Worm (Caenorhabditis elegans) whole organism, L4 larva: ENCODE results near the gene iglr-2.

Experiments used
- F26F4.8 ChIP-seq: fragments of 200-800 bp; sonication (Bioruptor generic); conservative IDR thresholded peaks from 2 replicates; pipeline ENCODE4 v1.3.6; 2022; ENCODE audit warnings: missing genetic modification characterization, missing compliant biosample characterization
- F37D6.2 ChIP-seq: sonication (generic microtip); optimal IDR thresholded peaks from 2 replicates; lab custom pipeline; 2016; ENCODE audit warnings: mild to moderate bottlenecking, missing genetic modification characterization, missing compliant biosample characterization
- R02D3.7 ChIP-seq: fragments of 150-350 bp; sonication (generic microtip); optimal IDR thresholded peaks from 3 replicates; lab custom pipeline; 2014; ENCODE audit warnings: missing biosample characterization, missing genetic modification characterization
- T26A8.4 ChIP-seq: fragments of 200-800 bp; sonication (Bioruptor generic); IDR thresholded peaks from 2 replicates; pipeline ENCODE4 v1.3.6; 2022; ENCODE audit warnings: missing genetic modification characterization, missing compliant biosample characterization
- Y105C5A.15 ChIP-seq: fragments of 200-800 bp; sonication (Bioruptor generic); IDR thresholded peaks from 2 replicates; pipeline ENCODE4 v1.3.6; 2022; ENCODE audit warnings: missing genetic modification characterization, missing compliant biosample characterization
- Y5F2A.4 ChIP-seq: fragments of 200-800 bp; sonication (Bioruptor generic); optimal IDR thresholded peaks from 2 replicates; lab custom pipeline; 2018; ENCODE audit warnings: mild to moderate bottlenecking, missing genetic modification characterization, missing compliant biosample characterization
- ZK337.2 ChIP-seq: fragments of 200-800 bp; sonication (Bioruptor generic); IDR thresholded peaks from 2 replicates; pipeline ENCODE4 v1.3.6; 2022; ENCODE audit warnings: missing genetic modification reagents, missing genetic modification characterization, missing compliant biosample characterization
- ZK546.5 ChIP-seq, 2 experiments: sonication (generic microtip); optimal IDR thresholded peaks; 2 replicates each; lab custom pipeline; 2017; ENCODE audit warnings: missing biosample characterization in 2 of 2, missing genetic modification characterization in 2 of 2
- aha-1 ChIP-seq: fragments of 150-350 bp; peaks from one replicate; lab custom pipeline; 2014; ENCODE audit warnings: missing biosample characterization, missing genetic modification characterization
- aly-2 ChIP-seq: sonication (generic microtip); optimal IDR thresholded peaks from 2 replicates; lab custom pipeline; 2018; ENCODE audit warnings: missing biosample characterization, missing genetic modification characterization
- ama-1 ChIP-seq: fragments of 150-350 bp; optimal IDR thresholded peaks from 2 replicates; lab custom pipeline; 2014; ENCODE audit warnings: inconsistent platforms, mixed read lengths
- attf-4 ChIP-seq: sonication (generic microtip); optimal IDR thresholded peaks from 3 replicates; lab custom pipeline; 2017; ENCODE audit warnings: missing biosample characterization, missing genetic modification characterization
- ceh-28 ChIP-seq: fragments of 150-350 bp; optimal IDR thresholded peaks from 2 replicates; lab custom pipeline; 2014; ENCODE audit warnings: missing biosample characterization, missing genetic modification reagents, missing genetic modification characterization
- daf-12 ChIP-seq: fragments of 150-350 bp; optimal IDR thresholded peaks from 2 replicates; lab custom pipeline; 2014; ENCODE audit warnings: missing biosample characterization, missing genetic modification reagents, missing genetic modification characterization
- daf-16 ChIP-seq, 3 experiments: sonication (generic microtip); optimal IDR thresholded peaks; 2 replicates each; lab custom pipeline; 2016 to 2017; ENCODE audit warnings: missing genetic modification characterization in 3 of 3, missing genetic modification reagents in 3 of 3, mild to moderate bottlenecking in 2 of 3, missing compliant biosample characterization in 2 of 3, missing biosample characterization in 1 of 3, moderate library complexity in 1 of 3
- dmd-6 ChIP-seq: fragments of 200-800 bp; sonication (Bioruptor generic); IDR thresholded peaks from 2 replicates; pipeline ENCODE4 v1.3.6; 2022; ENCODE audit warnings: missing genetic modification reagents, missing genetic modification characterization, missing compliant biosample characterization
- dve-1 ChIP-seq: sonication (generic microtip); optimal IDR thresholded peaks from 2 replicates; lab custom pipeline; 2017; ENCODE audit warnings: antibody characterized with exemption, mild to moderate bottlenecking, missing genetic modification characterization, missing compliant biosample characterization; ENCODE audit not compliant: insufficient read depth
- fos-1 ChIP-seq: fragments of 150-350 bp; optimal IDR thresholded peaks from 2 replicates; lab custom pipeline; 2014; ENCODE audit warnings: missing biosample characterization, missing genetic modification characterization
- hif-1 ChIP-seq, 2 experiments: sonication (generic microtip); optimal IDR thresholded peaks; 2 replicates each; lab custom pipeline; 2016 to 2017; ENCODE audit warnings: missing compliant biosample characterization in 2 of 2, missing genetic modification characterization in 2 of 2, missing genetic modification reagents in 2 of 2, missing genotype in 2 of 2, mild to moderate bottlenecking in 1 of 2
- hlh-11 ChIP-seq: fragments of 200-800 bp; sonication (Bioruptor generic); optimal IDR thresholded peaks from 2 replicates; lab custom pipeline; 2018; ENCODE audit warnings: mild to moderate bottlenecking, missing genetic modification characterization, missing compliant biosample characterization
- hmg-1.1 ChIP-seq: fragments of 200-800 bp; sonication (Bioruptor generic); IDR thresholded peaks from 2 replicates; pipeline ENCODE4 v1.3.6; 2022; ENCODE audit warnings: missing genetic modification reagents, missing genetic modification characterization, missing compliant biosample characterization
- lim-7 ChIP-seq: fragments of 200-800 bp; sonication (Bioruptor generic); IDR thresholded peaks from 2 replicates; pipeline ENCODE4 v1.3.6; 2022; ENCODE audit warnings: missing genetic modification characterization, missing compliant biosample characterization
- lin-1 ChIP-seq: fragments of 200-800 bp; sonication (Bioruptor generic); IDR thresholded peaks from 2 replicates; pipeline ENCODE4 v1.3.6; 2022; ENCODE audit warnings: missing genetic modification reagents, missing genetic modification characterization, missing compliant biosample characterization
- lin-13 ChIP-seq: fragments of 150-350 bp; optimal IDR thresholded peaks from 2 replicates; lab custom pipeline; 2014; ENCODE audit warnings: missing biosample characterization, missing genetic modification reagents, missing genetic modification characterization
- lin-29 ChIP-seq: fragments of 200-800 bp; sonication (Bioruptor generic); IDR thresholded peaks from 2 replicates; pipeline ENCODE4 v1.3.6; 2022; ENCODE audit warnings: missing genetic modification reagents, missing genetic modification characterization, missing compliant biosample characterization
- lin-38 ChIP-seq: fragments of 200-800 bp; sonication (Bioruptor generic); IDR thresholded peaks from 2 replicates; pipeline ENCODE4 v1.3.6; 2022; ENCODE audit warnings: missing genetic modification reagents, missing genetic modification characterization, missing compliant biosample characterization
- lir-3 ChIP-seq: sonication (generic microtip); optimal IDR thresholded peaks from 2 replicates; lab custom pipeline; 2016; ENCODE audit warnings: mild to moderate bottlenecking, missing genetic modification characterization, missing compliant biosample characterization
- madf-9 ChIP-seq: fragments of 200-800 bp; sonication (Bioruptor generic); conservative IDR thresholded peaks from 2 replicates; pipeline ENCODE4 v1.3.6; 2022; ENCODE audit warnings: missing genetic modification reagents, missing genetic modification characterization, missing compliant biosample characterization
- mdt-29 ChIP-seq: fragments of 200-800 bp; sonication (Bioruptor generic); IDR thresholded peaks from 2 replicates; pipeline ENCODE4 v1.3.6; 2022; ENCODE audit warnings: missing genetic modification reagents, missing genetic modification characterization, missing compliant biosample characterization
- mes-2 ChIP-seq: sonication (generic microtip); optimal IDR thresholded peaks from 2 replicates; lab custom pipeline; 2016; ENCODE audit warnings: missing genotype, mild to moderate bottlenecking, missing genetic modification characterization, missing compliant biosample characterization; ENCODE audit not compliant: poor library complexity, severe bottlenecking
- mxl-2 ChIP-seq: fragments of 200-800 bp; sonication (Bioruptor generic); conservative IDR thresholded peaks from 2 replicates; pipeline ENCODE4 v1.3.6; 2022; ENCODE audit warnings: missing genetic modification reagents, missing genetic modification characterization, missing compliant biosample characterization
- mxl-3 ChIP-seq: fragments of 200-800 bp; sonication (Bioruptor generic); optimal IDR thresholded peaks from 2 replicates; lab custom pipeline; 2018; ENCODE audit warnings: mild to moderate bottlenecking, missing genetic modification characterization, missing compliant biosample characterization
- nhr-25 ChIP-seq: sonication (generic microtip); optimal IDR thresholded peaks from 2 replicates; lab custom pipeline; 2017; ENCODE audit warnings: missing genetic modification characterization, mild to moderate bottlenecking, missing compliant biosample characterization, antibody characterized with exemption, moderate library complexity, borderline replicate concordance; ENCODE audit not compliant: insufficient read depth
- nhr-28 ChIP-seq: fragments of 150-350 bp; optimal IDR thresholded peaks from 2 replicates; lab custom pipeline; 2014; ENCODE audit warnings: missing biosample characterization, missing genetic modification characterization
- nhr-77 ChIP-seq: fragments of 150-350 bp; optimal IDR thresholded peaks from 2 replicates; lab custom pipeline; 2014; ENCODE audit warnings: missing biosample characterization, missing genetic modification characterization
- pha-4 ChIP-seq, 2 experiments: fragments of 150-350 bp in 1 of 2; fragments of 200-800 bp in 1 of 2; sonication (Bioruptor generic) in 1 of 2; IDR thresholded peaks in 1 of 2; optimal IDR thresholded peaks in 1 of 2; 2 replicates each; pipeline versions ENCODE4 v1.3.6 to Lab custom; 2014 to 2022; ENCODE audit warnings: missing genetic modification characterization in 2 of 2, missing genetic modification reagents in 2 of 2, missing biosample characterization in 1 of 2, missing compliant biosample characterization in 1 of 2
- php-3 ChIP-seq: fragments of 200-800 bp; sonication (Bioruptor generic); IDR thresholded peaks from 2 replicates; pipeline ENCODE4 v1.3.6; 2022; ENCODE audit warnings: missing genetic modification reagents, missing genetic modification characterization, missing compliant biosample characterization
- sdz-12 ChIP-seq: fragments of 200-800 bp; sonication (Bioruptor generic); optimal IDR thresholded peaks from 2 replicates; lab custom pipeline; 2018; ENCODE audit warnings: mild to moderate bottlenecking, missing genetic modification characterization, missing compliant biosample characterization
- snpc-4 ChIP-seq: fragments of 150-350 bp; optimal IDR thresholded peaks from 2 replicates; lab custom pipeline; 2014; ENCODE audit warnings: missing biosample characterization, missing genetic modification characterization
- unc-62 ChIP-seq, 3 experiments: fragments of 150-350 bp in 1 of 3; sonication (generic microtip); optimal IDR thresholded peaks in 2 of 3; peaks in 1 of 3; 1 replicate in 1 of 3; 2 replicates in 2 of 3; lab custom pipeline; 2014 to 2017; ENCODE audit warnings: missing biosample characterization in 3 of 3, missing genetic modification characterization in 3 of 3, missing genetic modification reagents in 3 of 3, missing genotype in 1 of 3
- zfp-2 ChIP-seq: sonication (generic microtip); optimal IDR thresholded peaks from 2 replicates; lab custom pipeline; 2016; ENCODE audit warnings: mild to moderate bottlenecking, missing genetic modification characterization, missing compliant biosample characterization
- zfp-3 ChIP-seq: fragments of 200-800 bp; sonication (Bioruptor generic); conservative IDR thresholded peaks from 2 replicates; pipeline ENCODE4 v1.3.6; 2022; ENCODE audit warnings: missing genetic modification reagents, missing genetic modification characterization, missing compliant biosample characterization
- ztf-11 ChIP-seq: fragments of 150-350 bp; optimal IDR thresholded peaks from 2 replicates; lab custom pipeline; 2014; ENCODE audit warnings: missing biosample characterization, missing genetic modification characterization
- ztf-7 ChIP-seq: fragments of 150-350 bp; optimal IDR thresholded peaks from 2 replicates; lab custom pipeline; 2014; ENCODE audit warnings: missing biosample characterization, missing genetic modification characterization

Gene iglr-2

DNA sequence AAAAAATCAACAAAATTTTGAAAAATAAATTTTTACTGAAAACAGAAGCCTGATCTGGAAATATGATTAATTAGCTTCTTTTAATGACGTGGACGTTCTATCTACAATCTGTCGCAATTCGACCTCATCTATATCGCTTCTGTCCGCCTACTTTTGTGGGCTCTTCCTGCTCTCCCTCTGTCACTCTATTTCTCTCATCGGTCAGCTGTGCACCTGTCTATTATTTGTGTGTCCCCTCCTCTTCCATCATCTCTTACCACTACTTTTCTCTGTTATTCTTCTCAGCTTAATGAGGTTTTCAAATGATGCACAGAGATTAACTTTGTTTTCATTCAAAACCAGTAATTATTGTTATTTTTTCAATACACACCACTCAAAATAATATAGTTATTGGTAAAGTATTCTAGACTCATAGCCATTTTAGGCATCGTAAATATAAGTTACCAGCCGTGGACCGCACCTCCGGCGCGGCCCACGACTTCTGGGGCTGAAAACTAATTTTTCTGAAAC lies 32.0 kb downstream of the iglr-2 start:
- no peak for TF ChIP-seq lir-3
- TF ChIP-seq ztf-7, result no peak
- TF ChIP-seq ZK337.2, result no peak
- TF ChIP-seq nhr-25, result no peak
- no peak for TF ChIP-seq aha-1 (tag; lab: Kevin White, UChicago)
- TF ChIP-seq lin-29, result no peak
- no peak for TF ChIP-seq Y105C5A.15 (GFP tag; lab: Robert Waterston, UW)
- TF ChIP-seq mdt-29, result no peak
- TF ChIP-seq ama-1 (lab: Kevin White, UChicago), result no peak
- no peak for TF ChIP-seq R02D3.7 (tag; lab: Kevin White, UChicago)
- no peak for TF ChIP-seq attf-4 (tag; lab: Kevin White, UChicago)
- TF ChIP-seq ceh-28 (tag; lab: Kevin White, UChicago), result no peak
- no peak for TF ChIP-seq nhr-77 (tag; lab: Kevin White, UChicago)
- no peak for TF ChIP-seq mes-2
- no peak for TF ChIP-seq hlh-11 (tag; lab: Kevin White, UChicago)

DNA sequence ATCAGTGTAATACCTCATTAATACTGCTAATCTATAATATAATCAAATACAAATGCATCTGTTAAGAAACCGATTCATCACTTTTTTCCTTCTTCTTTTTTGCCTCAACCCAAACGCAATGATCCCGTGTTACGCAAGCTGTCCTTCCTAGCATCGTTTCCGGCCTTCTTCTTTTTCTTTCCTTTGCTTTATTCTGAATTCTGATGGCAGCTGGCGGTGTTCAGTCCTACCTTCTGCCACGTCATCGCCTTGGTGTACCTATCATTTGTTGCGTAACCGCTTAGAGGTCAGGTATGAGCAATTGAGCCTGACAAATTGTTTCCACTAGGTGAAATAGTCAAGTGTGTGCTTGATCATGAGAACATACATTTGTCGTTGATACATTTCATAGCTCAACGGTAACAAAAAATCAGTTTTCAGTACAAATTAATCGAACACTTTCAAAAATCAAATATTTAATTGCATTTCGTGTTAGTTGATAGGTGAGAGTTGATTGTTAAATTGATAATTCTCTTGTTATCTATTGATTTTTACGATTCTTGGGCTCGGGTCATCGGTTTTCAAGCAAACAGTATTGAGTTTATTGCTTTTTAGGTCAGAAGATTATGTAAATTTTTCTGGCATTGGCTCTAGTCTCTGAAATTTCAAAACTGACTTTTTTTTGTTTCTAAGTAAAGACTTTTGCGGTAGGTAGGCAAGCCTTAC lies 32.7 kb downstream of the iglr-2 start:
- TF ChIP-seq hlh-11 (tag; lab: Kevin White, UChicago) (peak; percentile 1), unc-62 (GFP tag; optimal IDR thresholded peaks at IDR 0.05 in 1 of 2; lab: Kevin White, UChicago) (peak in 1 of 2 experiments; percentile 54), unc-62 (tag; optimal IDR thresholded peaks at IDR 0.05; lab: Kevin White, UChicago) (no peak), aha-1 (tag; lab: Kevin White, UChicago) (peak; percentile 88), fos-1 (no peak), lin-38 (GFP tag; lab: Robert Waterston, UW) (no peak), daf-16 (GFP tag; optimal IDR thresholded peaks at IDR 0.05; lab: Kevin White, UChicago) (no peak), daf-16 (tag; optimal IDR thresholded peaks at IDR 0.05; lab: Kevin White, UChicago) (peak; percentile 36), php-3 (GFP tag; lab: Robert Waterston, UW) (peak; percentile 58; the same call in 1 of the 2 replicates)

DNA sequence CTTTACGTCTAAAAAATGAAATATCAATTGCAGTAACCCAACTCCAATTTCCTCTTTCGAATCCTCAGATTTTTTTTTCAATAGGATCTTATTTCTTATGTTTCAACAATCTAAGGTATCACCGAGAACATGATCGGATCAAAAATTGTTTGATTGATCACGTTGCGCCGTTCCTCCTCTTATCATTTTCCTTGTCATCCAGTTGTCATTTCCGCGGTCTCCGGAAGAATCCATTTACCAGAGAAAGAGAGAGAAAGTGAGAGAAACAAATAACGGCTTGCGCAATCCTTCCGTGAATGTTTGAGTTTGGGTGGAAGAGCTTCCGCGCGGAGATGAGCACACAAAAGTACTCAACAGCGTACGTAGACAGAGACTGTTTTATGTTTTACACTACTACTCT lies 37.9 kb downstream of the iglr-2 start:
- TF ChIP-seq zfp-2 (tag; lab: Kevin White, UChicago) (no peak), madf-9 (GFP tag; lab: Robert Waterston, UW) (no peak), lim-7 (no peak), nhr-28 (tag; lab: Kevin White, UChicago) (peak; percentile 3), fos-1 (no peak), Y5F2A.4 (no peak), T26A8.4 (GFP tag; lab: Robert Waterston, UW) (no peak), mxl-3 (GFP tag; lab: Kevin White, UChicago) (peak; percentile 31), ama-1 (lab: Kevin White, UChicago) (no peak), lin-1 (no peak), hmg-1.1 (GFP tag; lab: Robert Waterston, UW) (no peak), ZK546.5 (tag; optimal IDR thresholded peaks at IDR 0.05; lab: Kevin White, UChicago) (no peak), aha-1 (tag; lab: Kevin White, UChicago) (peak; percentile 30), F37D6.2 (tag; lab: Kevin White, UChicago) (no peak), zfp-3 (GFP tag; lab: Robert Waterston, UW) (no peak), lin-13 (GFP tag; lab: Kevin White, UChicago) (no peak), pha-4 (GFP tag; IDR thresholded peaks at IDR 0.05; lab: Robert Waterston, UW) (no peak), pha-4 (tag; optimal IDR thresholded peaks at IDR 0.05; lab: Kevin White, UChicago) (no peak), mxl-2 (no peak), F26F4.8 (GFP tag; lab: Robert Waterston, UW) (no peak), ztf-11 (tag; lab: Kevin White, UChicago) (no peak), mes-2 (peak; percentile 1), dmd-6 (GFP tag; lab: Robert Waterston, UW) (peak; percentile 93), hlh-11 (tag; lab: Kevin White, UChicago) (peak; percentile 32), attf-4 (tag; lab: Kevin White, UChicago) (no peak), sdz-12 (GFP tag; lab: Kevin White, UChicago) (no peak), daf-12 (tag; lab: Kevin White, UChicago) (no peak), R02D3.7 (tag; lab: Kevin White, UChicago) (no peak), snpc-4 (tag; lab: Kevin White, UChicago) (no peak), dve-1 (tag; lab: Kevin White, UChicago) (peak; percentile 7), hif-1 (tag; optimal IDR thresholded peaks at IDR 0.05; lab: Kevin White, UChicago) (no peak), aly-2 (tag; lab: Kevin White, UChicago) (no peak)
